Fruit fly (Drosophila melanogaster) S2 (cell line): ENCODE results near the gene fry.

Experiments used
- CG8478 ChIP-seq: fragments of >200 bp; optimal IDR thresholded peaks from 2 replicates; lab custom pipeline; 2018
- CTCF ChIP-seq, 2 experiments: fragments of >200 bp; optimal IDR thresholded peaks; 2 replicates each; lab custom pipeline; 2018

dm6 chr3L:9713828-9714536 is 35.1 kb upstream of the fry start, which contains the start of gene vsg:
- TF ChIP-seq CG8478 (lab: Kevin White, UChicago) (no peak), CTCF (optimal IDR thresholded peaks at IDR 0.05; lab: Kevin White, UChicago) (no peak)
